Worm (Caenorhabditis elegans): Measurements from ENCODE around the gene gtf-2F2.
A peak's percentile ranks its signal among the peaks of the same experiment; 100 is the strongest.

gtf-2F2 gene

DNA sequence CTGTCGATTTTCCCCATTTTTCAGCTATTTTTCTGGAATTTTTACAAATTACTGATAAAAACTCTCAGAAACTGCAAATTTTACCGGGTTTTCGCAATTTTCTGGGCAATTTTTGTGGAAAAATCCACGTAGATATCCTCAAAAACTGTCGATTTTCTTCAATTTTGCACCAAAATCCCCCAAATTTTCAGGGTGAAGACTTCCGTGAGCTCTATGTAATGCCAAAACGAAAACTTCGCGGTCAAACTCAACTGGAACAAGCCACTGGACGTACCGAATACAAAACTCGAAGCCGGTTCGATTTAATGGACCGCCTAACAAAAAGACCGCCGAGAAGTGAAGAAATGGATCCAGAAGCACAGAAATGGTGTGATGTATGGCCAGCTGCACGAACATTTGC lies 12.0 kb upstream of the gtf-2F2 start:
- TF ChIP-seq elt-2 (tag; optimal IDR thresholded peaks at IDR 0.05) (no peak), unc-130 (tag; optimal IDR thresholded peaks at IDR 0.05) (no peak), efl-1 (optimal IDR thresholded peaks at IDR 0.05) (no peak), efl-1 (GFP tag; optimal IDR thresholded peaks at IDR 0.05 in 1 of 2) (peak in 1 of 2 experiments; percentile 50)

DNA sequence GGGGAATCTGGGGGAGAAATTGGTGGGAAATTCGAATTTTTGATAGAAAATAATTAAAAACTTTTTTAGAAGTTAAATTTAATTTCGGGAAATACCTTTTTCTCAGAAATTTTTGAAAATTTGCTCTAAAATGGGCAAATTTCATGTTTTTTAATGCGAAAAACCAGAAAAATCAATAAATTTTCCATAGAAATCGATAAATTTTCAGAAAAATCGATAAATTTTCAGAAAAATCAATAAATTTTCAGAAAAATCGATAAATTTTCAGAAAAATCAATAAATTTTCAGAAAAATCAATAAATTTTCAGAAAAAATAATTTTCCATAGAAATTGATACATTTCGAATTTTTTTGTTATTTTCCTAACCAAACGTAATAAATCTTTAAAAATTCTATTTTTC lies 7.6 kb upstream of the gtf-2F2 start:
- TF ChIP-seq ceh-88 (GFP tag; IDR thresholded peaks at IDR 0.05), result no peak
- no peak for TF ChIP-seq hpl-2 (GFP tag; optimal IDR thresholded peaks at IDR 0.05)
- no peak for TF ChIP-seq unc-86 (tag; optimal IDR thresholded peaks at IDR 0.05)
- no peak for TF ChIP-seq efl-1 (optimal IDR thresholded peaks at IDR 0.05)
- TF ChIP-seq efl-1 (GFP tag; optimal IDR thresholded peaks at IDR 0.05 in 1 of 2), result no peak
- no peak for TF ChIP-seq ceh-82 (tag; optimal IDR thresholded peaks at IDR 0.05)
- no peak for TF ChIP-seq nhr-85 (tag)
- TF ChIP-seq dsc-1 (tag; optimal IDR thresholded peaks at IDR 0.05), result no peak
- no peak for TF ChIP-seq nhr-47 (tag; optimal IDR thresholded peaks at IDR 0.05)
- TF ChIP-seq nhr-28 (tag; optimal IDR thresholded peaks at IDR 0.05), result no peak
- TF ChIP-seq lir-3 (tag; optimal IDR thresholded peaks at IDR 0.05; ENCODE audit: poor library complexity), result no peak
- TF ChIP-seq grh-1 (GFP tag; IDR thresholded peaks at IDR 0.05), result no peak
- no peak for TF ChIP-seq sup-37 (GFP tag; optimal IDR thresholded peaks at IDR 0.05)
- no peak for TF ChIP-seq egl-27 (tag; optimal IDR thresholded peaks at IDR 0.05)
- TF ChIP-seq lin-39 (tag; optimal IDR thresholded peaks at IDR 0.05), result no peak
- TF ChIP-seq mep-1 (tag; optimal IDR thresholded peaks at IDR 0.05), result no peak
- no peak for TF ChIP-seq nhr-19 (GFP tag; conservative IDR thresholded peaks at IDR 0.05)
- TF ChIP-seq unc-30 (tag; optimal IDR thresholded peaks at IDR 0.05), result no peak
- no peak for TF ChIP-seq ceh-90 (tag; optimal IDR thresholded peaks at IDR 0.05)
- TF ChIP-seq egl-13 (tag; optimal IDR thresholded peaks at IDR 0.05), result no peak

DNA sequence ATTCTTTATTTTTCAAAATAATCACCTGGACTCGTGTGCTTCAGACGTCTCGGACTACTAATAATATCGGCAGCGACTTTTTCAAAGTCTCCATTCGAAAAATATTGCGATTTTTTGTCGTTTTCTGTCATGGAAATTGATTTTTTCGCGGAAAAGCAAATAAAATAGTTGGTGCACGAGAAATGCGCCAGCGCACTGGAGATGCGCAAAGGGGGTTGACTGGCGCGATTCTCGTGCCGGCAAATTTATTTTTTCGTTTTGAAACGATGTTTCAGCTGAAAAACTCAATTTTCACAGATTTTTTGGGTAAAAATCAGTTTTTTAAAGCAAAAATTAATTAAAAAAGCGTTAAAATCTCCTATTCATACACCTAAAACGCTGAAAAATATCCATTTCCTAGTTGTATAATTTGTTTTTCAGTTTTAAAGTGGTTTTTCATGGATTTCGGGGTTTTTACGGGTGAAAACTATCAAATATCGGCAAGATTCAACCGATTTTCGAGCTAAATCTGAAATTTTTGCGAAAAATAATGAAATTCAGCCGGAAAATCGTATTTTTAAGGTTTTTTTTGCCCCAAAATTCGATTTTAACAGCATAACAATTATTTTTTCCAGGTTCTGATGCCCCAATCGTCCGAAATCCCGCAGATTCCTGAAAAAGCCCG lies 3.4 kb upstream of the gtf-2F2 start, which contains the start of the genes reps-1 and Y39B6A.37:
Gene reps-1, minus strand, starts transcription at position 263 of the 664 bp plus-strand sequence.
Gene Y39B6A.37, plus strand, starts transcription at position 614 of the 664 bp plus-strand sequence.
- peak; percentile 76 to 79 for TF ChIP-seq lsy-2 (tag; optimal IDR thresholded peaks at IDR 0.05)
- TF ChIP-seq mdl-1 (tag; optimal IDR thresholded peaks at IDR 0.05), result peak in 1 of 2 experiments; percentile 31
- no peak for TF ChIP-seq lin-14 (GFP tag; optimal IDR thresholded peaks at IDR 0.05)
- TF ChIP-seq rnt-1 (tag; optimal IDR thresholded peaks at IDR 0.05), result peak; percentile 90
- TF ChIP-seq ama-1 (optimal IDR thresholded peaks at IDR 0.05), result no peak
- peak; percentile 57 for TF ChIP-seq lin-39 (tag; optimal IDR thresholded peaks at IDR 0.05)
- TF ChIP-seq blmp-1 (tag; optimal IDR thresholded peaks at IDR 0.05), result peak; percentile 42
- no peak for TF ChIP-seq alr-1 (tag; optimal IDR thresholded peaks at IDR 0.05; ENCODE audit: borderline replicate concordance)
- TF ChIP-seq unc-98 (GFP tag; IDR thresholded peaks at IDR 0.05), result peak; percentile 55; the same call in 1 of the 2 replicates
- TF ChIP-seq pqm-1 (tag; optimal IDR thresholded peaks at IDR 0.05), result no peak
- peak; percentile 85 for TF ChIP-seq snu-23 (GFP tag; optimal IDR thresholded peaks at IDR 0.05)
- peak; percentile 75 for TF ChIP-seq jun-1 (tag; optimal IDR thresholded peaks at IDR 0.05)
- no peak for TF ChIP-seq aha-1 (tag; optimal IDR thresholded peaks at IDR 0.05)
- no peak for TF ChIP-seq fkh-10 (GFP tag; optimal IDR thresholded peaks at IDR 0.05)
- TF ChIP-seq efl-3 (GFP tag; optimal IDR thresholded peaks at IDR 0.05), result no peak
- no peak for TF ChIP-seq hlh-4 (tag; optimal IDR thresholded peaks at IDR 0.05)
- TF ChIP-seq nhr-11 (tag; optimal IDR thresholded peaks at IDR 0.05), result peak; percentile 42
- TF ChIP-seq fos-1 (tag; optimal IDR thresholded peaks at IDR 0.05), result no peak
- TF ChIP-seq C16A3.4 (tag; optimal IDR thresholded peaks at IDR 0.05), result peak; percentile 43
- no peak for TF ChIP-seq egl-27 (tag; optimal IDR thresholded peaks at IDR 0.05)
- peak; percentile 70 to 82 for TF ChIP-seq efl-1 (optimal IDR thresholded peaks at IDR 0.05)
- peak; percentile 79 to 98 for TF ChIP-seq efl-1 (GFP tag; optimal IDR thresholded peaks at IDR 0.05 in 1 of 2)
- TF ChIP-seq vab-15 (tag; optimal IDR thresholded peaks at IDR 0.05), result no peak
- peak; percentile 75 for TF ChIP-seq xbp-1 (tag; optimal IDR thresholded peaks at IDR 0.05)
- TF ChIP-seq ceh-8 (GFP tag; optimal IDR thresholded peaks at IDR 0.05), result peak; percentile 55
- peak; percentile 16 for TF ChIP-seq nhr-77 (tag; optimal IDR thresholded peaks at IDR 0.05)
- peak; percentile 93 for TF ChIP-seq nhr-19 (GFP tag; conservative IDR thresholded peaks at IDR 0.05)
- peak; percentile 53 for TF ChIP-seq elt-2 (tag; optimal IDR thresholded peaks at IDR 0.05)
- TF ChIP-seq C04F5.9 (tag; optimal IDR thresholded peaks at IDR 0.05), result peak; percentile 44
- no peak for TF ChIP-seq zag-1 (tag; optimal IDR thresholded peaks at IDR 0.05)
- peak; percentile 74 to 85 for TF ChIP-seq lin-35 (GFP tag; optimal IDR thresholded peaks at IDR 0.05)
- TF ChIP-seq tlp-1 (tag; optimal IDR thresholded peaks at IDR 0.05), result no peak
- no peak for TF ChIP-seq pag-3 (tag; optimal IDR thresholded peaks at IDR 0.05; ENCODE audit: borderline replicate concordance, insufficient read depth)
